Fruit fly (Drosophila melanogaster): ENCODE results near the gene mAChR-B.
A peak's percentile ranks its signal among the peaks of the same experiment; 100 is the strongest.

mAChR-B gene

DNA sequence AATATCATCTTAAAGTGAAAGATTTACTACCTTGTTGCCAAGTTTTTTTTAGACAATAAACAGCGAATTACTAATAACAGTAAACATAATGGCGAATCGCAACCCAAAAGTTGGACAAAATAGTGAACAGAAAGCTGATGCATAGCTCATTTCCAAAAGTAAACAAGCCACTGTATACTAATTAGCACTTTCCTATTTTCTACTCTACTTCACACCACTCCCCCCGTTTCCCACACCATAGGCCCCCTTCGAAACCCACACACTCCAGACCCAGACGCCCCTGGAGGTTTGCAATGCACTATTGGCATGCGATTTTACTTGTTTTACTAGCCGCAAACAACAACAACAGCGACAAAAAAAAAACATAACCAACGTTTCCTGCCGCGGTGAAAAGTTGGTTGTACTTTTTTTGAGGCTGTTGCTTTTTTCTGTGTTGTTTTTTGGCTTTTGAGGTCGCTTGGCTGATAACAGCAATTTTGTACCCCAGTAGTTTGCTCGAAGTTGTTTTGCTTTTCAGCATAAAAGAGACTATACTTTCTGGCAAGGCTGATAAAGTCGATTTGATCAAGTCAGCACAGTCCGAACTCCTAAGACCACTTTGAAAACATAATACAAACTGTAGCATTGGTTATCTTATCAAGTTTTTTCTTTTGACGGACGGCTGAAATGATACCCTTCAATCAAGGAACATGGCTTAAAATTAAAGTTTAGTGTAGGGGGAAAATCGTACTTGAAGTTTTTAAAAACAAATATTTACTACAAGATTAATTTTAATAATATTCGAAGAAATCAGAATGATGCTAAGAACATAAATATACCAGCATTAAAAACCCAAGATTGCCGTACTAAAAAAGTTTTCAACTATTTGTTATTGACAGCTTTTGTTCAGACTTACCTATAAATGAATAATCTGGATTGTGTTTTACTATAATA is 48.1 kb downstream of the mAChR-B start:
- TF ChIP-seq CG32264 (GFP tag; optimal IDR thresholded peaks at IDR 0.05) = no peak
- no peak for TF ChIP-seq h (GFP tag; optimal IDR thresholded peaks at IDR 0.05)
- no peak for TF ChIP-seq Hr78 (GFP tag; optimal IDR thresholded peaks at IDR 0.05)
- no peak for TF ChIP-seq Jra (GFP tag; optimal IDR thresholded peaks at IDR 0.05)
- TF ChIP-seq OdsH (GFP tag; optimal IDR thresholded peaks at IDR 0.05) = no peak
- TF ChIP-seq dl (GFP tag; optimal IDR thresholded peaks at IDR 0.05; ENCODE audit: insufficient read depth in 1 of 2, partially characterized antibody in 2 of 2) = no peak
- TF ChIP-seq Abd-B (GFP tag; optimal IDR thresholded peaks at IDR 0.05) = no peak
- no peak for TF ChIP-seq woc (GFP tag; optimal IDR thresholded peaks at IDR 0.05)
- no peak for TF ChIP-seq Mio (GFP tag; optimal IDR thresholded peaks at IDR 0.05)
- TF ChIP-seq lola (GFP tag; optimal IDR thresholded peaks at IDR 0.05) = no peak
- peak; percentile 1 for TF ChIP-seq brk (GFP tag; optimal IDR thresholded peaks at IDR 0.05)
- TF ChIP-seq Hr83 (GFP tag; optimal IDR thresholded peaks at IDR 0.05; ENCODE audit: poor library complexity, severe bottlenecking) = no peak
- TF ChIP-seq foxo (GFP tag; optimal IDR thresholded peaks at IDR 0.05) = peak in 1 of 2 experiments; percentile 11
- TF ChIP-seq rgr (GFP tag; optimal IDR thresholded peaks at IDR 0.05) = no peak

DNA sequence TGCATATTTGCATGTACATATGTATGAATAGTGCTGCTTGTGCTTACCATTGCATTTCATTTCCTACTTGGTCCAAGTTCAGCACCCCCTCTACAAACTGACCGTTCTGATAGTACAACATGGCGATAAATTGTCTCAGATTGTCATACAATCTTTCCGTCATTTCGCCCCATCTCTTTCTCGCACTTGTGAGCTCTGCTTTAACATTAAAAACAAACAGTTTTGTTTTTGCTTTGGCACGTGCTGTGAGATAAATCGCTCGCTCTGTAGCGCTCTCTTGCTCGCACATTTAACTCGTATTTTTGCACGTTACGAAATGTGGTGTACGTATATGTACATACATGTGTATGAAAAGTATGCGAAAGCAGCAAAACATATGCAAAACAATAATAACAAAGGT is 49.7 kb downstream of the mAChR-B start:
- TF ChIP-seq CG32264 (GFP tag; optimal IDR thresholded peaks at IDR 0.05) = no peak
- no peak for TF ChIP-seq usp (GFP tag; optimal IDR thresholded peaks at IDR 0.05)
- TF ChIP-seq Dfd (GFP tag; optimal IDR thresholded peaks at IDR 0.05) = no peak
- no peak for TF ChIP-seq sv (GFP tag; optimal IDR thresholded peaks at IDR 0.05)
- TF ChIP-seq CrebA (GFP tag; optimal IDR thresholded peaks at IDR 0.05; ENCODE audit: borderline replicate concordance) = no peak
- TF ChIP-seq jim (GFP tag; optimal IDR thresholded peaks at IDR 0.05) = no peak
- no peak for TF ChIP-seq h (GFP tag; optimal IDR thresholded peaks at IDR 0.05)
- TF ChIP-seq Jra (GFP tag; optimal IDR thresholded peaks at IDR 0.05) = no peak
- TF ChIP-seq ey (GFP tag; optimal IDR thresholded peaks at IDR 0.05) = no peak
- TF ChIP-seq brk (GFP tag; optimal IDR thresholded peaks at IDR 0.05) = no peak

DNA sequence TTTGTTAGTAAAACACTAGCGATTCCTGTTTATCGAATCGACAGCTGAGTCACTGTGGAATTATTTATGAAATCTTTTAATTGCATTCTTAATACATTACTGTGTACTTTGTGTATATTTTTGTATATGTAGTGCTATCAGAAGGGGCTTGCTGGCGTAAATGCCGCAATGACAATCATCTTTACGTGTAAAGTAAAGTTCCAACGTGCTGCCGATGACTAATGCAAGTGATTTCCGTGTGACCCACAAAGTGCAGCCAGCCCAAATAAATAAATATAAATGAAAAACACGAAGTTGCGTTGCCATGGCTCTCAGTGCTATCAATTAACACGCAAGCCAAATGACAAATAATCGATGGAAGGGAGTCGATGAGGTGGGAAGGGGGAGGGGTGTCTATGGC is 50.7 kb downstream of the mAChR-B start:
- no peak for TF ChIP-seq pan (optimal IDR thresholded peaks at IDR 0.05)

DNA sequence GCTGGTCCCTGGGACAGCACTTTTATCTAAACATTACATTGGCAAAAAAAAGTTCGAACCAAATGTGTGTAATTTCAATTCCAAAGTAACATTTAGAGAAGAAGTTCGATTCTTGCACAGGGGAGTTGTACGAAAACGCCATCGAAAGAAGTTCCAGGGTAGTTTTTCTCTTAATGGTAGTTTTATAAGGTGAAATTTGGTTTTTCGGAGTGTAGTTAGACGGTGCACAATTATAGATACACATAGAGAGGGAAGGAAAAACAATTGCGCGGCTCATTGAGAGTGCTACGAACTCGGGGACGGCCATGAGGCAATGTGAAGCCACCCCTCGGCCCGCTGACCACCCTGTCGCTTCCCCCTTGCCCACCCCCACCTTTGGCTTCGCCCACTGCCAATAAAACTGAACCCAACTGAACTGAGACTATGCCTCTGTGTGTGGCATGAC is 51.1 kb downstream of the mAChR-B start:
- TF ChIP-seq pan (optimal IDR thresholded peaks at IDR 0.05) (no peak), OdsH (GFP tag; optimal IDR thresholded peaks at IDR 0.05) (peak; percentile 27), ey (GFP tag; optimal IDR thresholded peaks at IDR 0.05) (peak; percentile 20), psq (GFP tag; optimal IDR thresholded peaks at IDR 0.05) (peak; percentile 33), lola (GFP tag; optimal IDR thresholded peaks at IDR 0.05) (no peak), jim (GFP tag; optimal IDR thresholded peaks at IDR 0.05) (no peak), Hnf4 (GFP tag; optimal IDR thresholded peaks at IDR 0.05) (peak; percentile 3), Abd-B (GFP tag; optimal IDR thresholded peaks at IDR 0.05) (no peak), dl (GFP tag; optimal IDR thresholded peaks at IDR 0.05; ENCODE audit: insufficient read depth in 1 of 2, partially characterized antibody in 2 of 2) (no peak), fru (GFP tag; optimal IDR thresholded peaks at IDR 0.05) (peak; percentile 44), tai (GFP tag; optimal IDR thresholded peaks at IDR 0.05) (no peak), foxo (GFP tag; optimal IDR thresholded peaks at IDR 0.05) (peak in 1 of 2 experiments; percentile 49), sv (GFP tag; optimal IDR thresholded peaks at IDR 0.05) (peak; percentile 14), HLH106 (tag; optimal IDR thresholded peaks at IDR 0.05) (peak; percentile 2), Hr78 (GFP tag; optimal IDR thresholded peaks at IDR 0.05) (no peak), Dif (GFP tag; optimal IDR thresholded peaks at IDR 0.05; ENCODE audit: partially characterized antibody) (no peak), rgr (GFP tag; optimal IDR thresholded peaks at IDR 0.05) (no peak), woc (GFP tag; optimal IDR thresholded peaks at IDR 0.05) (no peak), Hr83 (GFP tag; optimal IDR thresholded peaks at IDR 0.05; ENCODE audit: poor library complexity, severe bottlenecking) (no peak), Myc (optimal IDR thresholded peaks at IDR 0.05) (no peak), CrebA (GFP tag; optimal IDR thresholded peaks at IDR 0.05; ENCODE audit: borderline replicate concordance) (no peak), br (GFP tag; optimal IDR thresholded peaks at IDR 0.05) (peak; percentile 17), brk (GFP tag; optimal IDR thresholded peaks at IDR 0.05) (no peak), N (GFP tag; optimal IDR thresholded peaks at IDR 0.05) (no peak), h (GFP tag; optimal IDR thresholded peaks at IDR 0.05) (peak; percentile 47), usp (GFP tag; optimal IDR thresholded peaks at IDR 0.05) (no peak), Mio (GFP tag; optimal IDR thresholded peaks at IDR 0.05) (no peak)

Measured in whole organism, wandering third instar larva.